Fruit fly (Drosophila melanogaster) whole organism, adult: ENCODE results near the gene CG5697.

ENCODE experiments used
- CG11617 ChIP-seq: fragments of 200-800 bp; sonication (Bioruptor generic); optimal IDR thresholded peaks from 2 replicates; lab custom pipeline; 2017; ENCODE audit warnings: mild to moderate bottlenecking, missing biosample characterization, missing genetic modification reagents, missing genetic modification characterization
- CG12768 ChIP-seq: fragments of 200-800 bp; sonication (Bioruptor generic); optimal IDR thresholded peaks from 2 replicates; lab custom pipeline; 2017; ENCODE audit warnings: missing biosample characterization, missing genetic modification characterization, mild to moderate bottlenecking, moderate library complexity, missing genetic modification reagents
- CG33017 ChIP-seq: fragments of 200-800 bp; sonication (Bioruptor generic); optimal IDR thresholded peaks from 2 replicates; lab custom pipeline; 2018; ENCODE audit warnings: missing biosample characterization, mild to moderate bottlenecking, missing genetic modification characterization, moderate library complexity
- CG5204 ChIP-seq: fragments of 200-800 bp; sonication (Bioruptor generic); optimal IDR thresholded peaks from 2 replicates; lab custom pipeline; 2016; ENCODE audit warnings: missing biosample characterization, missing genetic modification characterization
- Clk ChIP-seq: fragments of 200-800 bp; sonication (Bioruptor generic); optimal IDR thresholded peaks from 2 replicates; lab custom pipeline; 2017; ENCODE audit warnings: missing biosample characterization, missing genetic modification characterization
- Crg-1 ChIP-seq: fragments of 200-800 bp; sonication (Bioruptor generic); optimal IDR thresholded peaks from 2 replicates; lab custom pipeline; 2016; ENCODE audit warnings: missing biosample characterization, missing genetic modification characterization
- Mnt ChIP-seq: fragments of 200-800 bp; sonication (Bioruptor generic); optimal IDR thresholded peaks from 2 replicates; lab custom pipeline; 2016; ENCODE audit warnings: missing biosample characterization, mild to moderate bottlenecking, missing genetic modification characterization
- bab1 ChIP-seq: fragments of 200-800 bp; sonication (Bioruptor generic); optimal IDR thresholded peaks from 3 replicates; lab custom pipeline; 2019; ENCODE audit warnings: missing biosample characterization, mild to moderate bottlenecking, missing genetic modification characterization, moderate library complexity
- kay ChIP-seq: fragments of 200-800 bp; sonication (Bioruptor generic); peaks from one replicate; lab custom pipeline; 2016; ENCODE audit warnings: missing biosample characterization, missing genetic modification characterization, borderline replicate concordance
- toe ChIP-seq: fragments of 200-800 bp; sonication (Bioruptor generic); optimal IDR thresholded peaks from 2 replicates; lab custom pipeline; 2016; ENCODE audit warnings: missing biosample characterization, missing genetic modification characterization

DNA sequence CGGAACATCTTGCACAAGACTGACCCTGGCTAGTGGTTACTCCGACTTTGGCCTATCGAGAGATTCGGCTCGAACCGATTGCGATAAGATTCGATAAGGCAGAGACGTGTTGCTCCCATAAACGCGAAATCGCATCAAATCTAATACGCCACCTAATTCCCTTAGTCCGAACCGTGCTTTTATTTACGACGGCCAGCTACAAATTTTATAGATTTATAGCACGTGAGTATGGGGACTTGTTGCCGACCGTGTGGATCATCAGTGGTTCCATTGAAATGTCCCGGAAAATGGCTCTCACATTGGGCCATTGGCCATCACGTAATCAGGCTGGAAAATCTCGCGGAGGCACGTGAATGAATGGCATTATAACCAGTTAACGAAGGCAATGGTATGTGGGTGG is 8.8 kb upstream of the CG5697 start, which contains the start of gene Alp5:
- no peak for TF ChIP-seq Mnt (GFP tag; lab: Kevin White, UChicago)
- no peak for TF ChIP-seq Crg-1 (GFP tag; lab: Kevin White, UChicago)
- no peak for TF ChIP-seq CG11617 (GFP tag; lab: Kevin White, UChicago)
- no peak for TF ChIP-seq kay (GFP tag; lab: Kevin White, UChicago)
- no peak for TF ChIP-seq toe
- TF ChIP-seq CG33017, result no peak
- no peak for TF ChIP-seq bab1 (GFP tag; lab: Kevin White, UChicago)
- TF ChIP-seq CG5204 (GFP tag; lab: Kevin White, UChicago), result no peak
- TF ChIP-seq Clk (GFP tag; lab: Kevin White, UChicago), result no peak
- TF ChIP-seq CG12768, result no peak
